Fruit fly (Drosophila melanogaster): Measurements from ENCODE around the gene tkv.

DNA sequence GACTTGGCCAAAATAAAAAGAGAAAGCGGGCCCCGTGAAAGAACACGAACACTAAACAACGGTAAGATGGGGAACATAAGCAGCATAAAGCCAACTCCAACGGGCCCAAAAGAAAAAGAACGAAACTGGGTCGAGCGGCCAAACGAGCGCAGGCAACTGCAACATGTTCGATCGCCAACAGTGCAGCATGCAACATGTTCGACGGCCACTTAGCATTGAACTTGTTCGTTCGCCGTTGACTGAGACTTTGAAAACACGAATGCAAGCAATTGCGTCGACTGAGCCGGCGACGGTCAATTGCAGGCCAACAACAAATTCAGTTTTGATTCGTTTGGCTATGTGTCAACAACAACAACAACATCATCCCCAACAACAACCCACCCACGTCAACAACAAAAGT is 17.5 kb upstream of the tkv start, which contains the start of gene vri:
- TF ChIP-seq Doc2 (GFP tag; IDR thresholded peaks at IDR 0.05) = no peak
- no peak for TF ChIP-seq cas (GFP tag; IDR thresholded peaks at IDR 0.05)
- no peak for TF ChIP-seq Dref (GFP tag; IDR thresholded peaks at IDR 0.05)
- TF ChIP-seq crol (GFP tag; IDR thresholded peaks at IDR 0.05) = no peak
- TF ChIP-seq B-H2 (GFP tag; optimal IDR thresholded peaks at IDR 0.05) = no peak
- no peak for TF ChIP-seq CG12659 (GFP tag; optimal IDR thresholded peaks at IDR 0.05)
- no peak for TF ChIP-seq CG8089 (GFP tag; optimal IDR thresholded peaks at IDR 0.05)
- no peak for TF ChIP-seq Drgx (GFP tag; IDR thresholded peaks at IDR 0.05)
- TF ChIP-seq CG4820 (GFP tag; optimal IDR thresholded peaks at IDR 0.05) = no peak
- TF ChIP-seq Deaf1 (tag; optimal IDR thresholded peaks at IDR 0.05) = no peak
- TF ChIP-seq ac (GFP tag; optimal IDR thresholded peaks at IDR 0.05) = no peak
- no peak for TF ChIP-seq CG6654 (GFP tag; optimal IDR thresholded peaks at IDR 0.05)
- TF ChIP-seq Sry-δ (GFP tag; optimal IDR thresholded peaks at IDR 0.05) = no peak
